Fruit fly (Drosophila melanogaster) Kc167 (cell line): ENCODE measurements around the gene bab2.

Experiments
- Myc ChIP-seq: fragments of >200 bp; optimal IDR thresholded peaks from 2 replicates; lab custom pipeline; 2017; ENCODE audit warnings: missing external identifiers
- Sin3A ChIP-seq: fragments of >200 bp; optimal IDR thresholded peaks from 2 replicates; lab custom pipeline; 2018; ENCODE audit warnings: missing external identifiers
- h ChIP-seq: fragments of >200 bp; optimal IDR thresholded peaks from 3 replicates; lab custom pipeline; 2018; ENCODE audit warnings: missing external identifiers
- insv ChIP-seq: fragments of >200 bp; optimal IDR thresholded peaks from 3 replicates; lab custom pipeline; 2018; ENCODE audit warnings: missing external identifiers
- psq ChIP-seq: fragments of >200 bp; optimal IDR thresholded peaks from 2 replicates; lab custom pipeline; 2017; ENCODE audit warnings: missing external identifiers
- ttk ChIP-seq: sonication (Bioruptor generic); optimal IDR thresholded peaks from 2 replicates; lab custom pipeline; 2017; ENCODE audit warnings: missing external identifiers

The bab2 gene

dm6 chr3L:1202588-1203195, 25.6 kb upstream of the bab2 start, which contains the start of gene meep:
TSS of gene meep (minus strand) at chr3L:1203036.
- no peak for TF ChIP-seq ttk (lab: Kevin White, UChicago)
- no peak for TF ChIP-seq insv (lab: Kevin White, UChicago)
- TF ChIP-seq Myc (lab: Kevin White, UChicago), result no peak
- TF ChIP-seq psq (lab: Kevin White, UChicago), result no peak
- TF ChIP-seq Sin3A (lab: Kevin White, UChicago), result no peak
- TF ChIP-seq h, result no peak

- TF ChIP-seq Sin3A (lab: Kevin White, UChicago) (no peak), insv (lab: Kevin White, UChicago) (no peak), ttk (lab: Kevin White, UChicago) (no peak), Myc (lab: Kevin White, UChicago) (no peak), psq (lab: Kevin White, UChicago) (no peak), h (no peak)
These were observed 23.4 kb upstream of the bab2 start, which contains the start of gene mwh for dm6 chr3L:1200357-1201051. TSS of gene mwh (plus strand) at chr3L:1200786.

DNA sequence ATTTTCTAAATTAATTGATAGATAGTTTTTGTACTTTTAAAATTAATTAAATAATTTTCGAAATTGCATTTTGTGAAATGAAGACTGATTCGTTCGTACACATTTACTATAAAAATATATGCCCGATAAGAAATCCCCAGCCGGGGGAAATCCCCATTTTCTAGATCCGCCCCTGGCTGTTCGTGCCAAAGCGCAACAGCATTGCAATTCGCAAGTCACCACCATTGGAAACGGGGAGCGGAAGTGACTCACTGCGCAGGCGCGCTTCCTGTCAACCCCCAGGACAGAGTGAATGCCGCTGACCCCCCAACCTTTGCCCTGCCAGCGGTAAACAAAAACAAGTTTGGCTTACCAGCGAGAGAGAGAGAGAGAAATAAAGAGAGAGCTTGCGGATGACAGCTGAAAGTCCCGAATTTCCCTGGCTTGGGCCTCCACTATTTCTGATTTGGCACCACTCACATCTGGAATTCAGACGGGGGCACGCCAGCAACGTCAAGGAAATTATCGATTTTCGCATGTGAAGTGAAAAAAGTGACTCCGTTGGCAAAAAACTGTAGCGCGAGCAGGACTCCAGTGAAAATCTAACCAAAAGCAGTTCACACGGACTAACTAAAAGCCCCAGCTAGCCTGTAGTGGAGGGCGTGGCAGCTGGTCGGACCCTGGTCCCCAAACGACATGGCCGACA, 18.9 kb upstream of the bab2 start, which contains the start of gene Aplip1:
TSS of gene Aplip1 (plus strand) at position 450 of the 685 bp plus-strand sequence.
- TF ChIP-seq h (no peak), Myc (lab: Kevin White, UChicago) (no peak), Sin3A (lab: Kevin White, UChicago) (no peak), psq (lab: Kevin White, UChicago) (no peak), ttk (lab: Kevin White, UChicago) (no peak), insv (lab: Kevin White, UChicago) (no peak)

dm6 chr3L:1195202-1195601, 18.1 kb upstream of the bab2 start, which contains the start of gene LysX:
TSS of gene LysX (minus strand) at chr3L:1195302.
- TF ChIP-seq Myc (lab: Kevin White, UChicago), result no peak
- TF ChIP-seq Sin3A (lab: Kevin White, UChicago), result no peak
- TF ChIP-seq ttk (lab: Kevin White, UChicago), result no peak
- no peak for TF ChIP-seq psq (lab: Kevin White, UChicago)
- no peak for TF ChIP-seq h
- TF ChIP-seq insv (lab: Kevin White, UChicago), result no peak

- TF ChIP-seq ttk (lab: Kevin White, UChicago) (no peak), h (no peak), insv (lab: Kevin White, UChicago) (no peak)
These were observed 16.2 kb upstream of the bab2 start, which contains the start of gene Trhn for dm6 chr3L:1193123-1193844. TSS of gene Trhn (minus strand) at chr3L:1193173.

dm6 chr3L:1188936-1189659, 12.0 kb upstream of the bab2 start, which contains the start of gene CG13912:
TSS of gene CG13912 (plus strand) at chr3L:1189588.
- no peak for TF ChIP-seq ttk (lab: Kevin White, UChicago)
- no peak for TF ChIP-seq Myc (lab: Kevin White, UChicago)
- no peak for TF ChIP-seq insv (lab: Kevin White, UChicago)
- no peak for TF ChIP-seq psq (lab: Kevin White, UChicago)
- no peak for TF ChIP-seq h

DNA sequence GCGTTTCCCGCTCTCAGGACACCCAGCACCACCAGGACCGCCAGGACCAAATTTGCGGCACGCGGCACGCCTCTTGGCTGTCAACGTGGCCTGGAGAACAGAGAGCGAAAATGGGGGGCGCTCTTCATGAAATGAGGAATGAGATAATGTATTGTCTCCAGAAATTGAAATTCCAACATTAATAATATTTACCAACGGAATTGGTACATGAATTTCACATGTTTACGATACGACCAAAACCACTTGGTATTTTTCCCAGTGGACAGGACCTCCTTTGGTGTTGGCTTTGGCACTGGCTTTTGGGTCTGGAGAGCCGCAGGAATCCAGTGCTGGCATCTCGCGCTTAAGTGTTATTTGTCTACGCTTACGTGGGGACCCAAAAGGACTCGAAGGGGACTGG, 6.4 kb upstream of the bab2 start:
- no peak for TF ChIP-seq Sin3A (lab: Kevin White, UChicago)
- TF ChIP-seq ttk (lab: Kevin White, UChicago), result no peak
- TF ChIP-seq psq (lab: Kevin White, UChicago), result no peak

DNA sequence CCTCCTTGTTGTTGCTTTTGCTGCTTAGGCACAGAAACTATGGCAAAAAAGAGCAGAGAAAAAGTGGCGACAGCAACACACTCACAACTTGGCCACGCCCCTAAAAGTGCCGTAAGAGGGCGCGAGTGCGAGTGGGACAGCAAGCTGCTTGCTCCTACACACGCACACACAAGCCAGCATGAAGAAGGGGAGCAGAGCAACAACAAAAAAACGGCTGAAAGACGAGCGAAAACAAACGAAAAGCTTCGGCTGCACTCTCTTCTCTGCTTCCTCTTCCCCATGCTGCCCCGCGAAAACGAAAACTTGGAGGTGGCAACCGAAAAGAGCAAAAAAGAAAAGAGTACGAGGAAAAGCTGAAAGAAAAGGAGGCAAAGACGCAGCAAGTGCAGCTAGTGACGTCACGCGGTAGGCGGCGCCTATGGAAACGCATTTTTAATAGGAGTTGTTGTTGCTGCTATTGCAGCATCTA, 1.1 kb upstream of the bab2 start:
- no peak for TF ChIP-seq h
- no peak for TF ChIP-seq ttk (lab: Kevin White, UChicago)
- TF ChIP-seq insv (lab: Kevin White, UChicago), result no peak

dm6 chr3L:1176515-1176914, 561 bp downstream of the bab2 start:
- no peak for TF ChIP-seq insv (lab: Kevin White, UChicago)
- TF ChIP-seq h, result no peak
- TF ChIP-seq psq (lab: Kevin White, UChicago), result no peak
- TF ChIP-seq Myc (lab: Kevin White, UChicago), result no peak
- TF ChIP-seq ttk (lab: Kevin White, UChicago), result no peak
- TF ChIP-seq Sin3A (lab: Kevin White, UChicago), result no peak

- TF ChIP-seq Sin3A (lab: Kevin White, UChicago) (no peak), ttk (lab: Kevin White, UChicago) (no peak), insv (lab: Kevin White, UChicago) (no peak), h (no peak), Myc (lab: Kevin White, UChicago) (no peak), psq (lab: Kevin White, UChicago) (no peak)
These were observed 4.2 kb downstream of the bab2 start for dm6 chr3L:1172858-1173257.
